Fruit fly (Drosophila melanogaster): ENCODE results near the gene Sirt2.

The Sirt2 gene

DNA sequence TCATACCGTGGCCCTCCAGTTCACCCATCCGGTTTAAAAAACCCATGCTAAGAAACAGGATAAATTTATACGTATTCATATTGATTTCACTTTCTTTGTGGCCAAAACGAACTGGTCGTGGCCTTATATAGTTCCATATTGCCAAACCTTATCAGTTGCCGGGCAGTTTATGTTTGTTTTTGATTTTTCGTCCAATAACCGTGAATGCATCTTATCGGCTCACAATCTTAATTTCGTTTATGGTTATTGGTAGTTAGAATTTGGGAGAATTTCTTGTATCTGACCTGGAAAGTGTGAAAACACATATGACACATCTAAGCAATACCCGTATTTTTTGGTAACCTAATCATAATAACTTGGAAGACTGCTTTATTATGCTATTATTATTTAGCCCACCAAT, 23.4 kb upstream of the Sirt2 start, which contains the start of gene CG4367:
TSS of gene CG4367 (minus strand) at position 101 of the 400 bp plus-strand sequence.
- TF ChIP-seq disco-r (GFP tag; optimal IDR thresholded peaks at IDR 0.05): no peak
- TF ChIP-seq CG34376 (GFP tag; optimal IDR thresholded peaks at IDR 0.05): peak; percentile 26

DNA sequence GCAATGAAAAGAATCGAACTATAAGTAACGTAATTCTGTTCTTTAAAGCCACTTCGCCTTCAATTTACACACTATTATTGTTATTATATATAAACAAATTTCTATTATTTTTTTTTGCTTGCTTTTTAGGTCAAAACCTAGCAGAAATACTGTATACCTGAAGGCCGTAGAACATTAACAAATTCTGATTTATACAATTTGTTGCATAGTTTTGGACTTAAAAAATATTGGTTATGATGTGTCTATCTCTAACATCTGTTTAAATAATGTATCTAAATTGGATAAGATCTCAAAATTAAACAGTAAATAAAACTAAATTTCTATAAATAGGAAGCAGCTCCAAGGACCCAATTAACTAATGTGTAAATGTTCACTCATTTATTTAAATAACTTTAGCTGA, 22.4 kb upstream of the Sirt2 start:
- TF ChIP-seq CG9932 (GFP tag; IDR thresholded peaks at IDR 0.05): no peak
- TF ChIP-seq bowl (GFP tag; IDR thresholded peaks at IDR 0.05): no peak
- no peak for TF ChIP-seq Hand (GFP tag; optimal IDR thresholded peaks at IDR 0.05)
- no peak for TF ChIP-seq CG12391 (tag; optimal IDR thresholded peaks at IDR 0.05)
- TF ChIP-seq tin (GFP tag; optimal IDR thresholded peaks at IDR 0.05): no peak
- TF ChIP-seq CG3065 (GFP tag; optimal IDR thresholded peaks at IDR 0.05): no peak
- no peak for TF ChIP-seq CG10654 (GFP tag; optimal IDR thresholded peaks at IDR 0.05)
- no peak for TF ChIP-seq bigmax (GFP tag; optimal IDR thresholded peaks at IDR 0.05)
- TF ChIP-seq gcm (GFP tag; optimal IDR thresholded peaks at IDR 0.05): no peak
- TF ChIP-seq CG9727 (GFP tag; optimal IDR thresholded peaks at IDR 0.05): no peak
- no peak for TF ChIP-seq CG1024 (GFP tag; IDR thresholded peaks at IDR 0.05)
- TF ChIP-seq CG10267 (tag; optimal IDR thresholded peaks at IDR 0.05): no peak
- TF ChIP-seq H2.0 (GFP tag; IDR thresholded peaks at IDR 0.05): no peak
- no peak for TF ChIP-seq CG9437 (GFP tag; optimal IDR thresholded peaks at IDR 0.05)
- TF ChIP-seq en (GFP tag; optimal IDR thresholded peaks at IDR 0.05): no peak
- TF ChIP-seq sens-2 (GFP tag; IDR thresholded peaks at IDR 0.05): no peak
- TF ChIP-seq CG31388 (GFP tag; optimal IDR thresholded peaks at IDR 0.05): no peak
- TF ChIP-seq Deaf1 (tag; optimal IDR thresholded peaks at IDR 0.05): no peak
- TF ChIP-seq CG14014 (GFP tag; IDR thresholded peaks at IDR 0.05): no peak

- TF ChIP-seq chinmo (GFP tag; IDR thresholded peaks at IDR 0.05; ENCODE audit: partially characterized antibody) (0 out of 4 replicates have a peak, but pooled peaks have one; percentile 23), Mad (GFP tag; optimal IDR thresholded peaks at IDR 0.05) (no peak), D19B (GFP tag; optimal IDR thresholded peaks at IDR 0.05) (no peak), exex (tag; optimal IDR thresholded peaks at IDR 0.05) (peak; percentile 87), CG34376 (GFP tag; optimal IDR thresholded peaks at IDR 0.05) (peak; percentile 84), gro (GFP tag; optimal IDR thresholded peaks at IDR 0.05) (peak; percentile 10), mld (GFP tag; IDR thresholded peaks at IDR 0.05; ENCODE audit: partially characterized antibody) (no peak), grn (GFP tag; optimal IDR thresholded peaks at IDR 0.05) (peak; percentile 94), CG15479 (GFP tag; optimal IDR thresholded peaks at IDR 0.05) (peak; percentile 37), sug (tag; optimal IDR thresholded peaks at IDR 0.05) (peak; percentile 74), CG32532 (GFP tag; IDR thresholded peaks at IDR 0.05) (0 out of 2 replicates have a peak, but pooled peaks have one; percentile 11), al (GFP tag; IDR thresholded peaks at IDR 0.05) (no peak), vnd (GFP tag; IDR thresholded peaks at IDR 0.05; ENCODE audit: partially characterized antibody) (0 out of 3 replicates have a peak, but pooled peaks have one; percentile 28), CG1647 (GFP tag; optimal IDR thresholded peaks at IDR 0.05) (no peak)
These were observed 20.7 kb upstream of the Sirt2 start, which contains the start of gene CG4362 for dm6 chr3R:20307487-20307971. Gene CG4362 (minus strand): TSS chr3R:20307537.

dm6 chr3R:20308972-20309660, 19.1 kb upstream of the Sirt2 start, which contains the start of gene Orp8:
Gene Orp8 (plus strand): TSS chr3R:20309344.
- TF ChIP-seq CG30020 (tag; optimal IDR thresholded peaks at IDR 0.05) (no peak), gcm (GFP tag; optimal IDR thresholded peaks at IDR 0.05) (peak; percentile 66), nom (GFP tag; optimal IDR thresholded peaks at IDR 0.05) (peak; percentile 87), CG2678 (tag; optimal IDR thresholded peaks at IDR 0.05) (no peak), CG14014 (GFP tag; IDR thresholded peaks at IDR 0.05) (no peak; the same call in 1 of the 2 replicates), Ravus (GFP tag; IDR thresholded peaks at IDR 0.05) (no peak), NfI (GFP tag; optimal IDR thresholded peaks at IDR 0.05) (no peak), CG31224 (GFP tag; IDR thresholded peaks at IDR 0.05) (no peak), scrt (GFP tag; optimal IDR thresholded peaks at IDR 0.05) (peak; percentile 21), eve (GFP tag; optimal IDR thresholded peaks at IDR 0.05) (no peak), CG13287 (GFP tag; IDR thresholded peaks at IDR 0.05; ENCODE audit: partially characterized antibody) (peak; percentile 56), Gug (GFP tag; IDR thresholded peaks at IDR 0.05) (no peak), Dp (GFP tag; optimal IDR thresholded peaks at IDR 0.05) (peak; percentile 87), gfzf (GFP tag; optimal IDR thresholded peaks at IDR 0.05) (peak; percentile 39)
